Worm (Caenorhabditis elegans) whole organism, L3 larva: Measurements from ENCODE around the gene srb-16.
A peak's percentile ranks its signal among the peaks of the same experiment; 100 is the strongest.

ENCODE experiments used
- R02D3.7 ChIP-seq: fragments of 150-350 bp; optimal IDR thresholded peaks from 2 replicates; lab custom pipeline; 2014; ENCODE audit warnings: missing biosample characterization, missing genetic modification characterization
- ZK546.5 ChIP-seq: sonication (generic microtip); optimal IDR thresholded peaks from 2 replicates; lab custom pipeline; 2017; ENCODE audit warnings: missing biosample characterization, missing genetic modification characterization
- aly-2 ChIP-seq: fragments of 150-350 bp; optimal IDR thresholded peaks from 2 replicates; lab custom pipeline; 2014; ENCODE audit warnings: missing biosample characterization, missing genetic modification characterization
- ceh-16 ChIP-seq: sonication (generic microtip); optimal IDR thresholded peaks from 2 replicates; lab custom pipeline; 2017; ENCODE audit warnings: missing biosample characterization, missing genetic modification characterization
- ceh-9 ChIP-seq: sonication (generic microtip); optimal IDR thresholded peaks from 2 replicates; lab custom pipeline; 2018; ENCODE audit warnings: missing biosample characterization, missing genetic modification characterization
- egl-27 ChIP-seq: sonication (generic microtip); optimal IDR thresholded peaks from 4 replicates; lab custom pipeline; 2017; ENCODE audit warnings: missing biosample characterization, missing genetic modification reagents, missing genetic modification characterization
- elt-1 ChIP-seq: fragments of 150-350 bp; optimal IDR thresholded peaks from 2 replicates; lab custom pipeline; 2014; ENCODE audit warnings: missing biosample characterization, missing genetic modification characterization
- elt-2 ChIP-seq: sonication (generic microtip); optimal IDR thresholded peaks from 2 replicates; lab custom pipeline; 2016; ENCODE audit warnings: missing genetic modification reagents, mild to moderate bottlenecking, missing genetic modification characterization, missing compliant biosample characterization
- fkh-10 ChIP-seq: sonication (generic microtip); optimal IDR thresholded peaks from 2 replicates; lab custom pipeline; 2017; ENCODE audit warnings: missing biosample characterization, missing genetic modification reagents, missing genetic modification characterization
- fkh-2 ChIP-seq: fragments of 150-350 bp; optimal IDR thresholded peaks from 2 replicates; lab custom pipeline; 2014; ENCODE audit warnings: missing biosample characterization, missing genetic modification reagents, missing genetic modification characterization
- fos-1 ChIP-seq: fragments of 150-350 bp; optimal IDR thresholded peaks from 2 replicates; lab custom pipeline; 2014; ENCODE audit warnings: missing biosample characterization, missing genetic modification characterization
- jun-1 ChIP-seq: fragments of 150-350 bp; optimal IDR thresholded peaks from 2 replicates; lab custom pipeline; 2014; ENCODE audit warnings: missing biosample characterization, missing genetic modification reagents, missing genetic modification characterization
- lin-39 ChIP-seq: fragments of 150-350 bp; optimal IDR thresholded peaks from 2 replicates; lab custom pipeline; 2018; ENCODE audit warnings: missing biosample characterization, missing genetic modification reagents, missing genetic modification characterization
- lsy-12 ChIP-seq: sonication (generic microtip); optimal IDR thresholded peaks from 2 replicates; lab custom pipeline; 2016; ENCODE audit warnings: mild to moderate bottlenecking, missing genetic modification characterization, missing compliant biosample characterization
- mdl-1 ChIP-seq: fragments of 150-350 bp; optimal IDR thresholded peaks from 2 replicates; lab custom pipeline; 2014; ENCODE audit warnings: missing biosample characterization, missing genetic modification characterization
- nhr-11 ChIP-seq: fragments of 150-350 bp; optimal IDR thresholded peaks from 2 replicates; lab custom pipeline; 2014; ENCODE audit warnings: missing biosample characterization, missing genetic modification characterization
- nhr-12 ChIP-seq: fragments of 150-350 bp; optimal IDR thresholded peaks from 2 replicates; lab custom pipeline; 2014; ENCODE audit warnings: missing biosample characterization, missing genetic modification characterization
- nhr-23 ChIP-seq: fragments of 150-350 bp; optimal IDR thresholded peaks from 2 replicates; lab custom pipeline; 2014; ENCODE audit warnings: missing biosample characterization, missing genetic modification reagents, missing genetic modification characterization
- nhr-237 ChIP-seq: fragments of 150-350 bp; optimal IDR thresholded peaks from 2 replicates; lab custom pipeline; 2014; ENCODE audit warnings: missing biosample characterization, missing genetic modification characterization
- nhr-25 ChIP-seq: sonication (generic microtip); optimal IDR thresholded peaks from 2 replicates; lab custom pipeline; 2017; ENCODE audit warnings: missing biosample characterization, missing genetic modification characterization
- nhr-43 ChIP-seq: sonication (generic microtip); optimal IDR thresholded peaks from 2 replicates; lab custom pipeline; 2016; ENCODE audit warnings: mild to moderate bottlenecking, missing genetic modification characterization, missing compliant biosample characterization; ENCODE audit not compliant: poor library complexity, severe bottlenecking
- nhr-67 ChIP-seq: fragments of 150-350 bp; optimal IDR thresholded peaks from 2 replicates; lab custom pipeline; 2014; ENCODE audit warnings: missing biosample characterization, missing genetic modification characterization
- nhr-77 ChIP-seq: fragments of 150-350 bp; optimal IDR thresholded peaks from 2 replicates; lab custom pipeline; 2014; ENCODE audit warnings: missing biosample characterization, missing genetic modification characterization
- pha-4 ChIP-seq: fragments of 150-350 bp; optimal IDR thresholded peaks from 2 replicates; lab custom pipeline; 2014; ENCODE audit warnings: missing biosample characterization, missing genetic modification reagents, missing genetic modification characterization
- pqm-1 ChIP-seq: fragments of 150-350 bp; optimal IDR thresholded peaks from 2 replicates; lab custom pipeline; 2017; ENCODE audit warnings: missing biosample characterization, missing genetic modification characterization, inconsistent platforms
- sea-2 ChIP-seq: fragments of 150-350 bp; sonication (generic microtip); optimal IDR thresholded peaks from 4 replicates; lab custom pipeline; 2014; ENCODE audit warnings: missing biosample characterization, missing genetic modification reagents, missing genetic modification characterization
- skn-1 ChIP-seq: fragments of 150-350 bp; optimal IDR thresholded peaks from 2 replicates; lab custom pipeline; 2014; ENCODE audit warnings: missing biosample characterization, missing genetic modification characterization
- unc-39 ChIP-seq: sonication (generic microtip); optimal IDR thresholded peaks from 4 replicates; lab custom pipeline; 2017; ENCODE audit warnings: missing biosample characterization, missing genetic modification characterization
- unc-62 ChIP-seq: fragments of 150-350 bp; sonication (generic microtip); optimal IDR thresholded peaks from 4 replicates; lab custom pipeline; 2014; ENCODE audit warnings: missing biosample characterization, missing genetic modification reagents, missing genetic modification characterization
- ztf-11 ChIP-seq: fragments of 150-350 bp; optimal IDR thresholded peaks from 2 replicates; lab custom pipeline; 2014; ENCODE audit warnings: missing biosample characterization, missing genetic modification characterization
- ztf-4 ChIP-seq: fragments of 150-350 bp; optimal IDR thresholded peaks from 2 replicates; lab custom pipeline; 2014; ENCODE audit warnings: missing biosample characterization, missing genetic modification characterization

The srb-16 gene

ce11 chrII:5142619-5143018 is 8.1 kb downstream of the srb-16 start, which contains the start of gene F58A6.1:
TSS of gene F58A6.1 (plus strand) at chrII:5142919.
- TF ChIP-seq nhr-67 (tag; lab: Kevin White, UChicago) (no peak), ceh-16 (tag; lab: Kevin White, UChicago) (no peak), unc-62 (GFP tag; lab: Kevin White, UChicago) (no peak), ztf-11 (tag; lab: Kevin White, UChicago) (no peak), R02D3.7 (tag; lab: Kevin White, UChicago) (no peak)
- TF ChIP-seq, all 47 proteins: peak for 0

ce11 chrII:5141945-5142514 is 8.7 kb downstream of the srb-16 start, which contains the start of gene nas-29:
TSS of gene nas-29 (minus strand) at chrII:5142036.
- TF ChIP-seq pqm-1 (tag; lab: Kevin White, UChicago) (peak; percentile 89), nhr-237 (tag; lab: Kevin White, UChicago) (no peak), elt-2 (tag; lab: Kevin White, UChicago) (peak; percentile 98), pha-4 (no peak), ztf-4 (tag; lab: Kevin White, UChicago) (no peak), ceh-16 (tag; lab: Kevin White, UChicago) (no peak), elt-1 (tag; lab: Kevin White, UChicago) (no peak), skn-1 (tag; lab: Kevin White, UChicago) (no peak), unc-62 (GFP tag; lab: Kevin White, UChicago) (no peak), mdl-1 (peak; percentile 28), fkh-2 (tag; lab: Kevin White, UChicago) (no peak), jun-1 (peak; percentile 20), ceh-9 (tag; lab: Kevin White, UChicago) (no peak), nhr-43 (tag; lab: Kevin White, UChicago) (peak; percentile 44), nhr-25 (tag; lab: Kevin White, UChicago) (peak; percentile 64), fos-1 (tag; lab: Kevin White, UChicago) (no peak)
- TF ChIP-seq, all 47 proteins: peak for 6

ce11 chrII:5136296-5136767 is 14.4 kb downstream of the srb-16 start, which contains the start of gene F58A6.2:
TSS of gene F58A6.2 (plus strand) at chrII:5136717.
- TF ChIP-seq nhr-12, result no peak
- TF ChIP-seq fkh-10 (GFP tag; lab: Kevin White, UChicago), result no peak
- TF ChIP-seq nhr-77 (tag; lab: Kevin White, UChicago), result no peak
- no peak for TF ChIP-seq ceh-16 (tag; lab: Kevin White, UChicago)

- TF ChIP-seq ceh-9 (tag; lab: Kevin White, UChicago) (no peak), lin-39 (tag; lab: Kevin White, UChicago) (no peak), nhr-23 (no peak), ZK546.5 (tag; lab: Kevin White, UChicago) (no peak), unc-62 (GFP tag; lab: Kevin White, UChicago) (no peak), nhr-237 (tag; lab: Kevin White, UChicago) (no peak), mdl-1 (no peak), aly-2 (tag; lab: Kevin White, UChicago) (no peak), lsy-12 (tag; lab: Kevin White, UChicago) (no peak), pha-4 (no peak), nhr-12 (no peak), egl-27 (tag; lab: Kevin White, UChicago) (no peak), elt-2 (tag; lab: Kevin White, UChicago) (no peak)
Measured at ce11 chrII:5131800-5132199, 18.9 kb downstream of the srb-16 start.

- TF ChIP-seq egl-27 (tag; lab: Kevin White, UChicago) (no peak), lsy-12 (tag; lab: Kevin White, UChicago) (no peak)
Measured at ce11 chrII:5130081-5130480, 20.6 kb downstream of the srb-16 start, which contains the start of gene lgc-56. TSS of gene lgc-56 (plus strand) at chrII:5130381.

ce11 chrII:5120612-5121011 is 30.1 kb downstream of the srb-16 start:
- TF ChIP-seq nhr-237 (tag; lab: Kevin White, UChicago) (no peak), nhr-11 (tag; lab: Kevin White, UChicago) (no peak), egl-27 (tag; lab: Kevin White, UChicago) (no peak), skn-1 (tag; lab: Kevin White, UChicago) (no peak), sea-2 (GFP tag; lab: Kevin White, UChicago) (no peak), R02D3.7 (tag; lab: Kevin White, UChicago) (no peak), unc-62 (GFP tag; lab: Kevin White, UChicago) (peak; percentile 72), unc-39 (tag; lab: Kevin White, UChicago) (no peak)
- TF ChIP-seq, all 47 proteins: peak for 1
